Worm (Caenorhabditis elegans): ENCODE data around the gene clec-146.

The clec-146 gene

ce11 chrII:13638576-13638975, 45.0 kb upstream of the clec-146 start (continued):
- TF ChIP-seq ceh-28 (tag; optimal IDR thresholded peaks at IDR 0.05) (peak; percentile 55), ceh-20 (GFP tag; IDR thresholded peaks at IDR 0.05) (no peak), daf-12 (tag; optimal IDR thresholded peaks at IDR 0.05) (no peak), pqm-1 (tag; optimal IDR thresholded peaks at IDR 0.05) (peak; percentile 2), D1046.2 (GFP tag; IDR thresholded peaks at IDR 0.05) (no peak), lir-3 (tag; optimal IDR thresholded peaks at IDR 0.05) (no peak), egl-27 (tag; optimal IDR thresholded peaks at IDR 0.05) (no peak), F26F4.8 (GFP tag; conservative IDR thresholded peaks at IDR 0.05) (no peak), arid-1 (GFP tag; conservative IDR thresholded peaks at IDR 0.05) (no peak), Y5F2A.4 (GFP tag; optimal IDR thresholded peaks at IDR 0.05) (no peak), nhr-76 (tag; optimal IDR thresholded peaks at IDR 0.05) (no peak), zag-1 (tag; optimal IDR thresholded peaks at IDR 0.05) (no peak), dmd-6 (GFP tag; IDR thresholded peaks at IDR 0.05) (peak; percentile 25), nhr-111 (GFP tag; optimal IDR thresholded peaks at IDR 0.05) (no peak), Y75B8A.6 (GFP tag; IDR thresholded peaks at IDR 0.05) (no peak), nhr-42 (GFP tag; IDR thresholded peaks at IDR 0.05) (peak; percentile 76), daf-19 (GFP tag; conservative IDR thresholded peaks at IDR 0.05) (no peak), lin-29 (GFP tag; IDR thresholded peaks at IDR 0.05) (no peak), lsy-2 (tag; optimal IDR thresholded peaks at IDR 0.05) (peak in 1 of 2 experiments; percentile 50), pha-4 (GFP tag; IDR thresholded peaks at IDR 0.05) (no peak), pha-4 (tag; optimal IDR thresholded peaks at IDR 0.05) (no peak), mdl-1 (tag; optimal IDR thresholded peaks at IDR 0.05) (peak in 1 of 2 experiments; percentile 69), hlh-30 (tag; optimal IDR thresholded peaks at IDR 0.05; ENCODE audit: insufficient read depth) (no peak), daf-8 (GFP tag; IDR thresholded peaks at IDR 0.05) (no peak), lin-15B (tag; optimal IDR thresholded peaks at IDR 0.05) (no peak), madf-5 (GFP tag; IDR thresholded peaks at IDR 0.05) (no peak), nhr-28 (tag; optimal IDR thresholded peaks at IDR 0.05) (peak; percentile 75), F37D6.2 (tag; optimal IDR thresholded peaks at IDR 0.05) (no peak)

- no peak for TF ChIP-seq mxl-3 (GFP tag; optimal IDR thresholded peaks at IDR 0.05)
- TF ChIP-seq zip-11 (GFP tag; IDR thresholded peaks at IDR 0.05), result no peak
- peak; percentile 51 for TF ChIP-seq hlh-30 (tag; optimal IDR thresholded peaks at IDR 0.05; ENCODE audit: insufficient read depth)
- no peak for TF ChIP-seq dmd-9 (GFP tag; IDR thresholded peaks at IDR 0.05)
- TF ChIP-seq aha-1 (tag), result peak; percentile 84
- TF ChIP-seq unc-39 (tag; optimal IDR thresholded peaks at IDR 0.05), result no peak
- 0 out of 4 replicates have a peak, but pooled peaks of 1 of the 2 experiments have one; percentile 23 for TF ChIP-seq madf-5 (GFP tag; IDR thresholded peaks at IDR 0.05)
- TF ChIP-seq unc-62 (GFP tag; optimal IDR thresholded peaks at IDR 0.05 in 1 of 2), result peak in 1 of 2 experiments; percentile 18
- TF ChIP-seq unc-62 (tag; optimal IDR thresholded peaks at IDR 0.05), result no peak
- TF ChIP-seq set-16 (GFP tag; IDR thresholded peaks at IDR 0.05), result peak; percentile 74
Observed at ce11 chrII:13637941-13638489, 44.4 kb upstream of the clec-146 start, which contains the start of gene phdh-1. Gene phdh-1 (minus strand): TSS chrII:13638480.

ce11 chrII:13637464-13637863, 43.9 kb upstream of the clec-146 start:
- TF ChIP-seq set-16 (GFP tag; IDR thresholded peaks at IDR 0.05) (peak; percentile 79), nhr-10 (tag; optimal IDR thresholded peaks at IDR 0.05) (no peak)

- TF ChIP-seq nhr-41 (GFP tag; IDR thresholded peaks at IDR 0.05) (0 out of 2 replicates have a peak, but pooled peaks have one; percentile 22), duxl-1 (tag; optimal IDR thresholded peaks at IDR 0.05; ENCODE audit: poor library complexity) (peak; percentile 75), aha-1 (tag) (no peak), nhr-42 (GFP tag; IDR thresholded peaks at IDR 0.05) (peak; percentile 43; the same call in 1 of the 2 replicates), nhr-77 (tag; optimal IDR thresholded peaks at IDR 0.05) (peak; percentile 11), unc-62 (GFP tag; optimal IDR thresholded peaks at IDR 0.05 in 1 of 2) (peak in 1 of 2 experiments; percentile 75), unc-62 (tag; optimal IDR thresholded peaks at IDR 0.05) (no peak), zfp-3 (GFP tag; conservative IDR thresholded peaks at IDR 0.05) (no peak), mep-1 (tag; optimal IDR thresholded peaks at IDR 0.05) (peak; percentile 18), nhr-10 (tag; optimal IDR thresholded peaks at IDR 0.05) (no peak), nhr-25 (tag; optimal IDR thresholded peaks at IDR 0.05; ENCODE audit: borderline replicate concordance, insufficient read depth) (peak; percentile 10), mdt-29 (GFP tag; IDR thresholded peaks at IDR 0.05) (0 out of 2 replicates have a peak, but pooled peaks have one; percentile 5), mes-2 (tag; optimal IDR thresholded peaks at IDR 0.05; ENCODE audit: poor library complexity, severe bottlenecking) (peak; percentile 0), spr-3 (GFP tag; optimal IDR thresholded peaks at IDR 0.05) (no peak), lsy-2 (tag; optimal IDR thresholded peaks at IDR 0.05) (peak in 1 of 2 experiments; percentile 31)
Observed at ce11 chrII:13636596-13636995, 43.0 kb upstream of the clec-146 start.

All from whole organism, L4 larva.